Fruit fly (Drosophila melanogaster): ENCODE results near the gene spg.
A peak's percentile ranks its signal among the peaks of the same experiment; 100 is the strongest.

The spg gene

dm6 chr3R:28845981-28846380, 911 bp downstream of the spg start:
- TF ChIP-seq svp (GFP tag): peak; percentile 13
- TF ChIP-seq Sox15 (GFP tag; optimal IDR thresholded peaks at IDR 0.05): no peak
- no peak for TF ChIP-seq Eip75B (GFP tag; optimal IDR thresholded peaks at IDR 0.05)
- TF ChIP-seq Gug (GFP tag; IDR thresholded peaks at IDR 0.05): no peak
- no peak for TF ChIP-seq cyc (GFP tag; optimal IDR thresholded peaks at IDR 0.05)
- no peak for TF ChIP-seq CG6163 (GFP tag; IDR thresholded peaks at IDR 0.05)
- no peak for TF ChIP-seq CG16779 (tag; optimal IDR thresholded peaks at IDR 0.05)
- no peak for TF ChIP-seq CG9139 (GFP tag; optimal IDR thresholded peaks at IDR 0.05)
- 0 out of 3 replicates have a peak, but pooled peaks have one; percentile 22 for TF ChIP-seq eg (GFP tag; IDR thresholded peaks at IDR 0.05)

DNA sequence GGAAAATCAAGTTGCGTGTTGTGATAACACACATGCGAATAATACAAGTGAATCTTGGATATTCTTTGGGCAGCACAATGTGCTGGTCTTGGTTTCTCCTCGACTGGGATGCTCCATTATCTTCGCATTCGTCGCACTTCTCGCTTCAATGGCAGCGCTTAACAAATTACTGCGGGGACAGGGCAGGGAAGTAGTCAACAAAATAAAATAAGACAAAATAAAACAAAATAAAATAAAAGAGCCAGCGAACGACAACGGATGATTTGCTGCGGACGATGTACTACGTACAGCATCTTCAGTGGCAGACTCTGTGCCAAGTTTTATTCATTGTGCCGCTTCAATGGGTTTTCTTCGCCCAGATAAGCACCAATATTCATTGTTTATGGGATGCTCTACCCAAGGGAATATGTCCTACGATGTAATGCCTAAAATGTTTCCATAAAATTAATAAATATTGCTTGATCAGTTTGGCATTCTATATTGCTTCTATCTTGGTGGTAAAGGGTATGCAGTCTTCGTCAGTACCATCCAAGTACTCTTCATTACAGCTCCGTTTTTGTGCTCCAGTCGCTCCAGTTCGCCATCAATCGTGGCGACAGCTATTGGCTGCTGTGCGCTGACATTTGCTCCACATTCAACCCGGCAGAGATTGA, 1.9 kb downstream of the spg start:
- TF ChIP-seq eg (GFP tag; IDR thresholded peaks at IDR 0.05) (peak; percentile 87), CG8119 (GFP tag; IDR thresholded peaks at IDR 0.05) (peak; percentile 66), topi (GFP tag; optimal IDR thresholded peaks at IDR 0.05) (peak; percentile 59), Sox14 (GFP tag; optimal IDR thresholded peaks at IDR 0.05) (peak; percentile 64), OdsH (GFP tag; optimal IDR thresholded peaks at IDR 0.05) (peak; percentile 72), svp (GFP tag) (peak; percentile 80), Lpt (GFP tag; optimal IDR thresholded peaks at IDR 0.05) (peak; percentile 47), CG32006 (GFP tag; optimal IDR thresholded peaks at IDR 0.05) (peak; percentile 70), acj6 (GFP tag; optimal IDR thresholded peaks at IDR 0.05) (peak; percentile 59), CG6163 (GFP tag; IDR thresholded peaks at IDR 0.05) (peak; percentile 86), CG16779 (tag; optimal IDR thresholded peaks at IDR 0.05) (peak; percentile 66), Sox102F (GFP tag; optimal IDR thresholded peaks at IDR 0.05) (peak; percentile 41), dac (GFP tag; optimal IDR thresholded peaks at IDR 0.05) (no peak), salr (GFP tag; optimal IDR thresholded peaks at IDR 0.05) (peak; percentile 8 to 61), lz (GFP tag; optimal IDR thresholded peaks at IDR 0.05) (peak; percentile 47), CG4318 (GFP tag; optimal IDR thresholded peaks at IDR 0.05) (peak; percentile 27), CG6808 (GFP tag; optimal IDR thresholded peaks at IDR 0.05) (peak; percentile 88), esn (GFP tag; optimal IDR thresholded peaks at IDR 0.05) (peak; percentile 44), ss (GFP tag; optimal IDR thresholded peaks at IDR 0.05) (peak; percentile 77 to 85), CG15336 (GFP tag; IDR thresholded peaks at IDR 0.05) (peak; percentile 62), Eip93F (GFP tag; optimal IDR thresholded peaks at IDR 0.05) (no peak), CG11902 (GFP tag; optimal IDR thresholded peaks at IDR 0.05) (peak; percentile 39), CG6792 (GFP tag; optimal IDR thresholded peaks at IDR 0.05) (peak; percentile 58), Ets96B (tag; optimal IDR thresholded peaks at IDR 0.05) (peak; percentile 75), CG3032 (tag; optimal IDR thresholded peaks at IDR 0.05) (peak; percentile 75), Eip78C (GFP tag) (peak; percentile 88), vri (GFP tag; optimal IDR thresholded peaks at IDR 0.05) (no peak), CG11762 (GFP tag; optimal IDR thresholded peaks at IDR 0.05; ENCODE audit: insufficient read depth) (peak; percentile 55), CG10669 (GFP tag; optimal IDR thresholded peaks at IDR 0.05) (peak; percentile 77), CG6276 (GFP tag; optimal IDR thresholded peaks at IDR 0.05) (peak; percentile 92), cyc (GFP tag; optimal IDR thresholded peaks at IDR 0.05) (peak; percentile 14), spab (GFP tag; optimal IDR thresholded peaks at IDR 0.05) (peak; percentile 82), CG3919 (GFP tag; optimal IDR thresholded peaks at IDR 0.05) (peak; percentile 74), CG7368 (GFP tag; optimal IDR thresholded peaks at IDR 0.05) (peak; percentile 58), Met (GFP tag; optimal IDR thresholded peaks at IDR 0.05) (peak; percentile 16), Eip75B (GFP tag; optimal IDR thresholded peaks at IDR 0.05) (peak; percentile 79), achi (GFP tag; optimal IDR thresholded peaks at IDR 0.05) (peak; percentile 66), CG1621 (tag; optimal IDR thresholded peaks at IDR 0.05) (peak; percentile 73), Hr4 (GFP tag; optimal IDR thresholded peaks at IDR 0.05) (peak; percentile 64), dsx (GFP tag; optimal IDR thresholded peaks at IDR 0.05; ENCODE audit: poor library complexity, severe bottlenecking) (peak; percentile 67), CG6854 (GFP tag; optimal IDR thresholded peaks at IDR 0.05) (no peak), Gug (GFP tag; IDR thresholded peaks at IDR 0.05) (peak; percentile 50), fkh (GFP tag; optimal IDR thresholded peaks at IDR 0.05) (no peak), CG9139 (GFP tag; optimal IDR thresholded peaks at IDR 0.05) (peak; percentile 71), CG10631 (GFP tag; optimal IDR thresholded peaks at IDR 0.05) (peak; percentile 57), CG11294 (GFP tag; IDR thresholded peaks at IDR 0.05) (0 out of 2 replicates have a peak, but pooled peaks have one; percentile 7)

Data from whole organism, prepupa.